Worm (Caenorhabditis elegans) whole organism, mixed stage, embryonic: ENCODE measurements around the gene F48B9.8.

ENCODE experiments used
- ceh-39 ChIP-seq: fragments of 150-350 bp; optimal IDR thresholded peaks from 2 replicates; lab custom pipeline; 2014; ENCODE audit warnings: missing biosample characterization, missing genetic modification characterization
- elt-3 ChIP-seq: fragments of 150-350 bp; optimal IDR thresholded peaks from 2 replicates; lab custom pipeline; 2014; ENCODE audit warnings: missing biosample characterization, missing genetic modification characterization
- flh-1 ChIP-seq: fragments of 200-800 bp; sonication (Bioruptor generic); optimal IDR thresholded peaks from 2 replicates; lab custom pipeline; 2018; ENCODE audit warnings: mild to moderate bottlenecking, missing genetic modification characterization, moderate library complexity, missing compliant biosample characterization
- ham-2 ChIP-seq: fragments of 200-800 bp; sonication (Bioruptor generic); optimal IDR thresholded peaks from 2 replicates; lab custom pipeline; 2018; ENCODE audit warnings: mild to moderate bottlenecking, missing genetic modification characterization, missing compliant biosample characterization
- lin-13 ChIP-seq: fragments of 150-350 bp; optimal IDR thresholded peaks from 2 replicates; lab custom pipeline; 2014; ENCODE audit warnings: missing biosample characterization, missing genetic modification characterization
- mep-1 ChIP-seq: fragments of 150-350 bp; optimal IDR thresholded peaks from 2 replicates; lab custom pipeline; 2017; ENCODE audit warnings: missing biosample characterization, missing genetic modification reagents, missing genetic modification characterization, inconsistent platforms
- nhr-12 ChIP-seq: fragments of 150-350 bp; optimal IDR thresholded peaks from 2 replicates; lab custom pipeline; 2014; ENCODE audit warnings: missing biosample characterization, missing genetic modification characterization
- nhr-237 ChIP-seq: fragments of 150-350 bp; optimal IDR thresholded peaks from 2 replicates; lab custom pipeline; 2014; ENCODE audit warnings: missing biosample characterization, missing genetic modification characterization
- nhr-28 ChIP-seq: fragments of 150-350 bp; optimal IDR thresholded peaks from 2 replicates; lab custom pipeline; 2014; ENCODE audit warnings: missing biosample characterization, missing genetic modification characterization
- pha-4 ChIP-seq: fragments of 150-350 bp; optimal IDR thresholded peaks from 2 replicates; lab custom pipeline; 2018; ENCODE audit warnings: missing biosample characterization, missing genetic modification reagents, missing genetic modification characterization
- snpc-4 ChIP-seq: fragments of 150-350 bp; optimal IDR thresholded peaks from 2 replicates; lab custom pipeline; 2014; ENCODE audit warnings: missing biosample characterization, missing genetic modification characterization

- TF ChIP-seq lin-13 (tag; lab: Kevin White, UChicago) (no peak), mep-1 (tag; lab: Kevin White, UChicago) (no peak), flh-1 (GFP tag; lab: Kevin White, UChicago) (no peak), elt-3 (no peak), nhr-237 (tag; lab: Kevin White, UChicago) (no peak), ham-2 (GFP tag; lab: Kevin White, UChicago) (no peak), nhr-12 (no peak), snpc-4 (tag; lab: Kevin White, UChicago) (no peak), ceh-39 (tag; lab: Kevin White, UChicago) (no peak), nhr-28 (no peak), pha-4 (tag; lab: Kevin White, UChicago) (no peak)
Measured at ce11 chrX:2144236-2144635, 32.0 kb downstream of the F48B9.8 start.
